Fruit fly (Drosophila melanogaster) ovary, adult (tissue): Measurements from ENCODE around the gene CG44475.

ENCODE experiments used
- CG17801 ChIP-seq: fragments of 200-800 bp; optimal IDR thresholded peaks from 2 replicates; lab custom pipeline; 2019; ENCODE audit warnings: missing biosample characterization, mild to moderate bottlenecking, missing genetic modification characterization, moderate library complexity; ENCODE audit not compliant: partially characterized antibody

Gene CG44475

dm6 chr2L:15883090-15883489 lies at the start of gene CG44475:
CG44475 (minus strand) TSS chr2L:15883190.
- no peak for TF ChIP-seq CG17801

- no peak for TF ChIP-seq CG17801
Observed at dm6 chr2L:15923095-15923494, 40.1 kb upstream of the CG44475 start, which contains the start of gene CG4793. CG4793 (plus strand) TSS chr2L:15923395.

dm6 chr2L:15916588-15916987 lies 33.6 kb upstream of the CG44475 start, which contains the start of gene CG13244:
CG13244 (plus strand) TSS chr2L:15916888.
- TF ChIP-seq CG17801 = no peak

dm6 chr2L:15913674-15914037 lies 30.7 kb upstream of the CG44475 start:
- peak; percentile 23 for TF ChIP-seq CG17801

- TF ChIP-seq CG17801 = peak; percentile 9
Observed at dm6 chr2L:15912901-15913673, 30.1 kb upstream of the CG44475 start.

- peak; percentile 92 for TF ChIP-seq CG17801
Observed at dm6 chr2L:15912008-15912900, 29.3 kb upstream of the CG44475 start.

dm6 chr2L:15911591-15912007 lies 28.6 kb upstream of the CG44475 start:
- TF ChIP-seq CG17801 = no peak

dm6 chr2L:15910937-15911590 lies 28.1 kb upstream of the CG44475 start:
- peak; percentile 71 for TF ChIP-seq CG17801

- no peak for TF ChIP-seq CG17801
Observed at dm6 chr2L:15909826-15910225, 26.8 kb upstream of the CG44475 start.

dm6 chr2L:15909277-15909674 lies 26.3 kb upstream of the CG44475 start:
- TF ChIP-seq CG17801 = no peak

dm6 chr2L:15908496-15909276 lies 25.7 kb upstream of the CG44475 start:
- TF ChIP-seq CG17801 = peak; percentile 63

- no peak for TF ChIP-seq CG17801
Observed at dm6 chr2L:15908086-15908485, 25.1 kb upstream of the CG44475 start.

dm6 chr2L:15907358-15907757 lies 24.4 kb upstream of the CG44475 start:
- TF ChIP-seq CG17801 = no peak

- no peak for TF ChIP-seq CG17801
Observed at dm6 chr2L:15903725-15904124, 20.7 kb upstream of the CG44475 start.

dm6 chr2L:15902310-15902709 lies 19.3 kb upstream of the CG44475 start, which contains the start of gene CG31821:
CG31821 (minus strand) TSS chr2L:15902410.
- no peak for TF ChIP-seq CG17801

- TF ChIP-seq CG17801 = no peak
Observed at dm6 chr2L:15900424-15900823, 17.4 kb upstream of the CG44475 start, which contains the start of gene CG31823. CG31823 (minus strand) TSS chr2L:15900524.
